Worm (Caenorhabditis elegans): ENCODE measurements around the gene col-146.

Gene col-146

ce11 chrV:9625604-9626446, 3.9 kb upstream of the col-146 start, which contains the start of gene T06E4.7:
T06E4.7 (plus strand) TSS chrV:9626396.
- TF ChIP-seq cog-1 (tag; optimal IDR thresholded peaks at IDR 0.05) (no peak), med-1 (GFP tag; optimal IDR thresholded peaks at IDR 0.05; ENCODE audit: insufficient read depth) (no peak), klf-2 (GFP tag; conservative IDR thresholded peaks at IDR 0.05) (no peak), ztf-29 (GFP tag; IDR thresholded peaks at IDR 0.05) (no peak), flt-1 (GFP tag; IDR thresholded peaks at IDR 0.05) (no peak), ztf-23 (GFP tag; IDR thresholded peaks at IDR 0.05) (no peak), tab-1 (GFP tag; IDR thresholded peaks at IDR 0.05) (no peak; the same call in 1 of the 2 replicates), ref-1 (GFP tag; conservative IDR thresholded peaks at IDR 0.05) (no peak), T22C8.4 (GFP tag; IDR thresholded peaks at IDR 0.05) (no peak)

- no peak for TF ChIP-seq cog-1 (tag; optimal IDR thresholded peaks at IDR 0.05)
- TF ChIP-seq flt-1 (GFP tag; IDR thresholded peaks at IDR 0.05), result no peak
- TF ChIP-seq klf-2 (GFP tag; conservative IDR thresholded peaks at IDR 0.05), result no peak
- TF ChIP-seq ztf-23 (GFP tag; IDR thresholded peaks at IDR 0.05), result no peak
- no peak for TF ChIP-seq tab-1 (GFP tag; IDR thresholded peaks at IDR 0.05)
- TF ChIP-seq T22C8.4 (GFP tag; IDR thresholded peaks at IDR 0.05), result no peak
- TF ChIP-seq med-1 (GFP tag; optimal IDR thresholded peaks at IDR 0.05; ENCODE audit: insufficient read depth), result no peak
- no peak for TF ChIP-seq ref-1 (GFP tag; conservative IDR thresholded peaks at IDR 0.05)
- TF ChIP-seq ztf-29 (GFP tag; IDR thresholded peaks at IDR 0.05), result no peak
Measured at ce11 chrV:9628603-9629002, 1.1 kb upstream of the col-146 start.

DNA sequence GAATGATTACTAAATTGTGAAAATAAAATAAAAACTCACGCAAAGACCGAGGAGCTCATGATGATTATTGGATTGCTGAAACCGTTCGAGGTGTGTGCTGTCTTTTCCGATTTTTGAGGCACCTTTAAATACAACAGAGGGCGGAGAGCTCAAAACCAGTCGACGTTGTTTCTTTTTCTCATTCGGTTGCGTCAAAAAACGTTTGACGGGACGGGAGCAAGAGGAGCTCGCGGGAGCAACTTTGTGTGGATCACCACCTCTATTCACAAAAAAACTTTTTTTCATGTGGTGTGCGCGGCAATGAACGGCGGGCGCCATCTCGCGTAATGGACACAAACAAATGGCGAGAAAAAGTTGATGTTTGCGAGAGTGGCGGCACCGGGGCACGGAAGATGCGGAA, 629 bp upstream of the col-146 start, which contains the start of gene idpc-3:
idpc-3 (minus strand) TSS at position 101 of the 400 bp plus-strand sequence.
- no peak for TF ChIP-seq ref-1 (GFP tag; conservative IDR thresholded peaks at IDR 0.05)
- TF ChIP-seq T22C8.4 (GFP tag; IDR thresholded peaks at IDR 0.05), result no peak
- TF ChIP-seq flt-1 (GFP tag; IDR thresholded peaks at IDR 0.05), result no peak
- no peak for TF ChIP-seq cog-1 (tag; optimal IDR thresholded peaks at IDR 0.05)

DNA sequence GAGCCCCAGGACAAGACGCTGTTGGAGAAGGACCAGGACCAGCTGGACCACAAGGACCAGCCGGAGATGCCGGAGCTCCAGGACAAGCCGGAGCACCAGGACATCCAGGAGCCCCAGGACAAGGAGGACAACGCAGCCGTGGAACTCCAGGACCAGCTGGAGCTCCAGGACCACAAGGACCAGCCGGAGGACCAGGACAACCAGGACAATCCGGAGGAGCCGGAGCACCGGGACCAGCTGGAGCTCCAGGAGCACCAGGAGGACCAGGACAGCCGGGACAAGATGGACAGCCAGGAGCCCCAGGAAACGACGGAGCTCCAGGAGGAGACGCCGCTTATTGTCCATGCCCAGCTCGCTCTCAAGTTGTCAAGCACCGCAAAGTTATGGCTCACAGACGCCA, 799 bp downstream of the col-146 start:
- TF ChIP-seq flt-1 (GFP tag; IDR thresholded peaks at IDR 0.05) (no peak), klf-2 (GFP tag; conservative IDR thresholded peaks at IDR 0.05) (no peak), ref-1 (GFP tag; conservative IDR thresholded peaks at IDR 0.05) (no peak), ztf-23 (GFP tag; IDR thresholded peaks at IDR 0.05) (no peak)

- TF ChIP-seq flt-1 (GFP tag; IDR thresholded peaks at IDR 0.05) (no peak), klf-2 (GFP tag; conservative IDR thresholded peaks at IDR 0.05) (no peak), ztf-29 (GFP tag; IDR thresholded peaks at IDR 0.05) (no peak), tab-1 (GFP tag; IDR thresholded peaks at IDR 0.05) (no peak), cog-1 (tag; optimal IDR thresholded peaks at IDR 0.05) (no peak), T22C8.4 (GFP tag; IDR thresholded peaks at IDR 0.05) (no peak), ref-1 (GFP tag; conservative IDR thresholded peaks at IDR 0.05) (no peak), med-1 (GFP tag; optimal IDR thresholded peaks at IDR 0.05; ENCODE audit: insufficient read depth) (no peak), ztf-23 (GFP tag; IDR thresholded peaks at IDR 0.05) (no peak)
Measured at ce11 chrV:9630944-9631343, 1.2 kb downstream of the col-146 start, which contains the start of gene T06E4.5. T06E4.5 (plus strand) TSS chrV:9631244.

DNA sequence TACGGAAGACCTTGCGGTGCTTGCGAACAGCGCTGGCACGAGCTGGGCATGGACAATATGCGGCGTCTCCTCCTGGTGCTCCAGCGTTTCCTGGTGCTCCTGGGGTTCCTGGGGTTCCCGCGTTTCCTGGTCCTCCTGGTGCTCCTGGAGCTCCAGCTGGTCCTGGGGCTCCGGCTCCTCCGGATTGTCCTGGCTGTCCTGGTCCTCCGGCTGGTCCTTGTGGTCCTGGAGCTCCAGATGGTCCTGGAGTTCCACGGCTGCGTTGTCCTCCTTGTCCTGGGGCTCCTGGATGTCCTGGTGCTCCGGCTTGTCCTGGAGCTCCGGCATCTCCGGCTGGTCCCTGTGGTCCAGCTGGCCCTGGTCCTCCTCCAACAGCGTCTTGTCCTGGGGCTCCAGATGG, 2.6 kb downstream of the col-146 start:
- no peak for TF ChIP-seq klf-2 (GFP tag; conservative IDR thresholded peaks at IDR 0.05)
- TF ChIP-seq cog-1 (tag; optimal IDR thresholded peaks at IDR 0.05), result no peak
- no peak for TF ChIP-seq med-1 (GFP tag; optimal IDR thresholded peaks at IDR 0.05; ENCODE audit: insufficient read depth)
- TF ChIP-seq T22C8.4 (GFP tag; IDR thresholded peaks at IDR 0.05), result no peak
- no peak for TF ChIP-seq ztf-23 (GFP tag; IDR thresholded peaks at IDR 0.05)
- TF ChIP-seq flt-1 (GFP tag; IDR thresholded peaks at IDR 0.05), result no peak

DNA sequence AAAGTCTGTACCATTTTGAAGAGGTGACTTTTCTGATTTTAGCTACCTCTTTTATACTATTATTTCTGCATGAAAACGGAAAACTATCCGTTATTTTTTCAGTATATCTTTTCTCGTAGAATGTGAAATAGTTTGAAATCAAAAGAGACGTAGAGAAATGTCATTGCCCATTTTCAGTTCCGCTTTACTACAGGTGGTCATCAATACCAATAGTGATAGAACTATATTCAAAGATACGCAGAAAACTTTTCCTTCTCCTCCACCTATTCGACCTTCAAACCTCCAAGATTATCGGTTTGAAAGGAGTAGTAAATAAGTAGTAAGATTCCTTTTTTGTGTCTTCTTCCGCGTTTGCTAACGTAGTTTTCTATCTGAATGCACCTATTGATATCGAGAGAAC, 3.6 kb downstream of the col-146 start, which contains the start of gene col-147:
col-147 (minus strand) TSS at position 26 of the 400 bp plus-strand sequence.
- no peak for TF ChIP-seq ztf-23 (GFP tag; IDR thresholded peaks at IDR 0.05)
- no peak for TF ChIP-seq ref-1 (GFP tag; conservative IDR thresholded peaks at IDR 0.05)

- TF ChIP-seq klf-2 (GFP tag; conservative IDR thresholded peaks at IDR 0.05), result no peak
- TF ChIP-seq med-1 (GFP tag; optimal IDR thresholded peaks at IDR 0.05; ENCODE audit: insufficient read depth), result no peak
- TF ChIP-seq ztf-23 (GFP tag; IDR thresholded peaks at IDR 0.05), result no peak
- no peak for TF ChIP-seq ztf-29 (GFP tag; IDR thresholded peaks at IDR 0.05)
- no peak for TF ChIP-seq T22C8.4 (GFP tag; IDR thresholded peaks at IDR 0.05)
- no peak for TF ChIP-seq tab-1 (GFP tag; IDR thresholded peaks at IDR 0.05)
- no peak for TF ChIP-seq cog-1 (tag; optimal IDR thresholded peaks at IDR 0.05)
- no peak for TF ChIP-seq ref-1 (GFP tag; conservative IDR thresholded peaks at IDR 0.05)
- TF ChIP-seq flt-1 (GFP tag; IDR thresholded peaks at IDR 0.05), result no peak
Measured at ce11 chrV:9645507-9645906, 15.8 kb downstream of the col-146 start, which contains the start of the genes atl-1 and hcp-2. atl-1 (minus strand) TSS chrV:9645595. hcp-2 (plus strand) TSS chrV:9645859.

DNA sequence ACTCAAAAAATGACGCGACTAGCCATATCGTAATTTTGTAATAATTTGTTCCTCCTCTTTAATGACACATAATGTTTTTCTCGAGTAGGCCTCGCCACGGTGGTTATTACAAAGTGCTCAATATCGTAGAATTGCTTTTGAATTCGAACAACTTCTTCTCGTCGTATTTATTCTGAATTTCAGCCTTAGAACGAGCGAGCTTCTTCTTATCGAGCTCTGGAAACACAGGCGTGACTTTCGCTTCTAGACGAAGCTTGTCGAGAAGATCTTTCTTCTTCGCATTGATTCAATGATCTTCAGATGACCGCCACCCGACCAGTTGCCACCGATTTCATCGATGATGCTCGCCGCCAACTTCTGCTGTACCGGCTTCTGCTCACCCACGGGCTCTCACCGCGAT, 21.6 kb downstream of the col-146 start, which contains the start of gene T06E4.21:
T06E4.21 (plus strand) TSS at position 301 of the 400 bp plus-strand sequence.
- TF ChIP-seq ref-1 (GFP tag; conservative IDR thresholded peaks at IDR 0.05) (no peak), tab-1 (GFP tag; IDR thresholded peaks at IDR 0.05) (no peak), ztf-23 (GFP tag; IDR thresholded peaks at IDR 0.05) (no peak), cog-1 (tag; optimal IDR thresholded peaks at IDR 0.05) (no peak)

- no peak for TF ChIP-seq klf-2 (GFP tag; conservative IDR thresholded peaks at IDR 0.05)
- TF ChIP-seq T22C8.4 (GFP tag; IDR thresholded peaks at IDR 0.05), result no peak
- TF ChIP-seq flt-1 (GFP tag; IDR thresholded peaks at IDR 0.05), result no peak
- no peak for TF ChIP-seq cog-1 (tag; optimal IDR thresholded peaks at IDR 0.05)
- TF ChIP-seq ref-1 (GFP tag; conservative IDR thresholded peaks at IDR 0.05), result no peak
- no peak for TF ChIP-seq ztf-23 (GFP tag; IDR thresholded peaks at IDR 0.05)
- no peak for TF ChIP-seq tab-1 (GFP tag; IDR thresholded peaks at IDR 0.05)
- no peak for TF ChIP-seq med-1 (GFP tag; optimal IDR thresholded peaks at IDR 0.05; ENCODE audit: insufficient read depth)
- TF ChIP-seq ztf-29 (GFP tag; IDR thresholded peaks at IDR 0.05), result no peak
Measured at ce11 chrV:9654154-9654805, 24.5 kb downstream of the col-146 start, which contains the start of gene cyp-29A4. cyp-29A4 (plus strand) TSS chrV:9654755.
